Worm (Caenorhabditis elegans): Measurements from ENCODE around the gene cey-4.

Gene cey-4

ce11 chrIII:10880083-10880482 is 11.6 kb upstream of the cey-4 start, which contains the start of gene C44B9.3:
TSS of gene C44B9.3 (minus strand) at chrIII:10880183.
- no peak for TF ChIP-seq unc-62 (GFP tag; optimal IDR thresholded peaks at IDR 0.05)

DNA sequence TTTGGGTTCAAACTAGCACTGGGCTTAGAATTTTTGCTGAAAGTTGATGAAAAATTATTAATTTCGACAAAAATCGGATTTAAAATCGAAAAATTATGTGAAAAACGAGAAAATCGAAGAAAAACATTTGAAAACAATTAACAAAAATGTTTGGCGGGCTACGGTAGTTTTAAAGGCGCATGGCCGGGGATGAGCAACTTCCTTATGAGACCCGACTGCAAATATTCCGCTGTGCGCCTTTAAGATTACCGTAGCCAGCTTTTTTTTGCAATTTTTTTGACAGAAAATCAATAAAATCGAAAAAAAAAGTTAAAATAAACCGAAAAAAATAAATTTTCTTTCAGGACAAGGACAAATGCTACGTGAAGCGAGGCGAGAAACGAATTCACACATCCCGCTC is 9.0 kb upstream of the cey-4 start:
- TF ChIP-seq unc-62 (GFP tag; optimal IDR thresholded peaks at IDR 0.05), result no peak

DNA sequence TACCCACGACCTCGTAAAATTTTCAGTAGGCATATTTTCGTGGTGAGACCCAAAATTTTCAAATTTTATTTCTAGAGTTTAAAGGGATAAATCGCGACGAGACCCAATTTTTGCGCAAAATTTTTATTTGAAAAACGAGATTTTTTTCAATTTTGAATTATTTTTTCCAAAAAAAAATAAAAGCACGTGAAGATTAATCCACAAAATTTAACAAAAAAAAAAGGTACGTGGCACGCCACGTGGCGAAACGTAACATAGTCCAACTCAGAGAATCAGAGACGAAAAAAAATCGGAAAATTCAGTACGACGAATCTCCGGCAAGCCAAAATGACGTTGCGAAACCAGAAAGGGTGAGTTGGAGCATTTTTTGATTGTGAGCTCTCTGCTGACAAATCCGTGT is 6.6 kb upstream of the cey-4 start, which contains the start of gene C44B9.2:
Gene C44B9.2 (plus strand): TSS at position 301 of the 400 bp plus-strand sequence.
- TF ChIP-seq unc-62 (GFP tag; optimal IDR thresholded peaks at IDR 0.05), result no peak

DNA sequence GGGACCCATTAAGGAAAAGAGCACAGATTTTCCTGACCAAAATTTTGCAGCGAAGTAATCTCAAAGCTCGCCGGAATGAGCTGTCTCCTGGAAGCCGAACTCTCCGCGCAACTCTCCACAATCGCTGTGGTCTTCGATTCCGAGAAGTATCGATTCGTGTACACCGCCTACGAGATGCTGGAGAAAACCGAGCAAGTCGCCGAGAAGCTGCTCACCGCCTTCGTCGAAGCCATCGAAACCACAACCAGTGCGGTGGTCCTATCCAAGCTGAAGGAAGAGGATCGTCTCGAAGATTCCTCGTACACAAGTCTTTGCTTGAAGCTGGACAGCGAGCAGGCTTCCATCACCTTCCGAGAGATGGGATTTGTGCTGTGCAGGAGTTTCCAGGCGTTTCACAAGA is 2.3 kb upstream of the cey-4 start:
- TF ChIP-seq unc-62 (GFP tag; optimal IDR thresholded peaks at IDR 0.05), result no peak

DNA sequence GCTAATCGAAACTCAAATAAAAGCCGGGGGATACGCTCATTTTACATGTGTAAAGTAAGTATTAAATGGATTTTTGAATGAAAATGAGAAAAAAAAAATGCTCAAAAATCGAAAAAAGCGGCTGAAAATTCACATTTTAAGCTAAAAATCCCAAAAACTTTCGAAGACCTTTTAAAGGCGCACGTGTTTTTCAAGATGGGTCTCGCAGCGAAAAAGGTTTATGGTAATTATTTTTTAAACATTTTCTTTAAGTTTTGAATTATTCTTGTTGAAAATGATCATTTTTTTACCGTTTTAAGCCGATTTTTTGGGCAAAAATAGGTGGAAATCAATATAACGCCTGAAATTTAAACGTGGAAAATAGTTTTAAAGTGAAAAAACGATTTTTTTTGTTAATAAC is 1.7 kb upstream of the cey-4 start:
- TF ChIP-seq unc-62 (GFP tag; optimal IDR thresholded peaks at IDR 0.05), result no peak

DNA sequence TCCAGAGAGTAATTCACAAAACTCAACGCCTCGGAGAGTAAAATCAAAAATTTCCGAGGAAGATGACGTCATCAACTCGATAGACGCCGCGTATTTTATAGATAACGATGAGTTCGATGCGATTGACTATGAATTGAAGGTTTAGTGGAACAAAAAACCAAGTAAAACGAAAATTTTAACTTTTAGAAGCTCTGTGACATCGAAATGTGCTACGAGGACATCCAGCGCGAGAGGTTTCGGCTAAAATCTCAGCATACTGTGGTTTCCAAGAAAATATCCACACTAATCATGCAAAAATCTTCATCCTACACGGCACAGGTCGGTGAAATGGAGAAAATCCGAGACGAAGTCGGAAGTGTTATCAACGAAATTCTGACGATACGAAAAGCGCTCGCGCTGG is 1.1 kb upstream of the cey-4 start:
- no peak for TF ChIP-seq unc-62 (GFP tag; optimal IDR thresholded peaks at IDR 0.05)

DNA sequence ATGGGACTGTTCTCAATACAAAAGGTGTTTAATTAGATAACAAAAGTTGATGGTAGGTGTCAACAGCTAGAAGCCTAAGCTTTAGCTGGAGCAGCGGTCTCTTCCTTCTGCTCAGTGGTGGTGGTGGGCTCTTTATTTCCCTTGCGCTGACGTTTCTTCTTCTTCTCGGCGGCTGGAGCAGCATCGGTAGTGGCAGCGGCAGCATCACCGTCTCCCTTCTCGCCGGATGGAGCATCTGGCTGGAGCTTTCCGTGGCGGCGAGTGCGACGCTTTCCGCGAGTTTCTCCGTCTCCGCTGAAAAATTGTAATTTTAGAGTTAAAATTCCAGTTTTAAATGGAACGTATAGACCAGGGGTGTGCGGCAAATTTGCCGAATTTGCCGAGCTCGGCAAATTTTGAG is 1.4 kb downstream of the cey-4 start:
- TF ChIP-seq unc-62 (GFP tag; optimal IDR thresholded peaks at IDR 0.05), result no peak

- no peak for TF ChIP-seq unc-62 (GFP tag; optimal IDR thresholded peaks at IDR 0.05)
Observed at ce11 chrIII:10861375-10861774, 7.1 kb downstream of the cey-4 start.

DNA sequence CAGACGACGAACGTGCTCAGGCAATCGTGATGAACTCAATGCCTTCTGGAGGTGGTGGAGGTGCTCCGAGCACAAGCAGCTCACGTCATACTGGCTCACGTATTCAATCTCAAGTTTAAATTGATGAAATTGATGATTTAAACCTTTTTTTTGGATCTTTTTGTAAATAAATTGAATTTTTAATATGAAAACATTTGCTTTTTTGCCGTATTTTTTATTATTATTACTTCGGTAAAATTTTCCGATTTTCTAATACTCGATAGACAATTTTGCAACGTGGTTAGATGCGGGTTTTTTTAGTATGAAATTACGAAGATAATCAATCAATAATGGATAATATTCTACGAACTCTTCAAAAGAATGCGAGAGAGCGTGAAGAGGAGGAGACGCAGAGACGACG is 10.5 kb downstream of the cey-4 start, which contains the start of gene oxi-1:
Gene oxi-1 (plus strand): TSS at position 301 of the 400 bp plus-strand sequence.
- no peak for TF ChIP-seq unc-62 (GFP tag; optimal IDR thresholded peaks at IDR 0.05)

DNA sequence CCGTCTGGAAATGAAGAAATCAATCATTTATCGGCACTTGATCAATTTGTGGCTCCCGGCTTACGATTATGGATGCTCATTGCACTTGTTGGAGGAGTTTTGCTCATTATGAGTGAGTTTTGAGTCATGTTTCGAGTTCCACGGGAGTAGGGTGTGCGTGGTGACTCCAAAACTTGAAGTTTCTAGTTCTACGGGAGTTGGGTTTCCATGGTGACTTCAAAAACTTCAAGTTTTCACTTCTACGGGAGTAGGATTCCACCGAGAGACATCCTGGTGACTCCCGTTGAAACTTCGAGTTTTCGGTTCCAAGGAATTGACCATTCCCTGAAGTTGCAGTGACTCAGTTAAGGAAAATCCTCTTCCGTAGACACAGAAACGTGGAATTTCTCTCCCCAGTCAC is 11.7 kb downstream of the cey-4 start:
- TF ChIP-seq unc-62 (GFP tag; optimal IDR thresholded peaks at IDR 0.05), result no peak

- TF ChIP-seq unc-62 (GFP tag; optimal IDR thresholded peaks at IDR 0.05), result no peak
Observed at ce11 chrIII:10855398-10855880, 13.1 kb downstream of the cey-4 start, which contains the start of gene Y39A1C.1. TSS of gene Y39A1C.1 (plus strand) at chrIII:10855448.

ce11 chrIII:10848858-10849257 is 19.6 kb downstream of the cey-4 start, which contains the start of the genes fbxb-85 and hex-3:
TSS of gene fbxb-85 (minus strand) at chrIII:10848963.
TSS of gene hex-3 (plus strand) at chrIII:10849222.
- no peak for TF ChIP-seq unc-62 (GFP tag; optimal IDR thresholded peaks at IDR 0.05)

DNA sequence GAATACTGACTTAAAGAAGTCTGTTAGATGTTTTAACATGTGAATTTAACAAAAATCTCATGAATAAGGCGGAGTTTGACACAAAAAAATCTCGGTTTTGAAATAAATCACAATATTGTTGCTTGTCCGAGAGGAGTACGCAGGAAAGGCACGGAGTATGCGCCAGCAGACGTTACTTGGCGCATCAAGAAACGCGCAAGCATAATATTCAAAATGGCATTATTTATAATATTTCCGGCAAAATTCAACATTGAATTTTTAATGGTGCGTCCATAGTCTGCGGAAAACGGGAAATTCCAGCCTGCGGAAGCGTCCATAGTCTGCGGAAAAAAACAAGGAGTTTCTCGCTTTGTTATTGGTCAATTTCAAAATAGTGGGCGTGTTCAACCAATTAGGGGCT is 23.6 kb downstream of the cey-4 start, which contains the start of gene pde-12:
Gene pde-12 (minus strand): TSS at position 148 of the 400 bp plus-strand sequence.
- no peak for TF ChIP-seq unc-62 (GFP tag; optimal IDR thresholded peaks at IDR 0.05)

- no peak for TF ChIP-seq unc-62 (GFP tag; optimal IDR thresholded peaks at IDR 0.05)
Observed at ce11 chrIII:10832636-10833035, 35.9 kb downstream of the cey-4 start, which contains the start of gene sbsp-1. TSS of gene sbsp-1 (plus strand) at chrIII:10832936.

ce11 chrIII:10831483-10831882 is 37.0 kb downstream of the cey-4 start:
- no peak for TF ChIP-seq unc-62 (GFP tag; optimal IDR thresholded peaks at IDR 0.05)

DNA sequence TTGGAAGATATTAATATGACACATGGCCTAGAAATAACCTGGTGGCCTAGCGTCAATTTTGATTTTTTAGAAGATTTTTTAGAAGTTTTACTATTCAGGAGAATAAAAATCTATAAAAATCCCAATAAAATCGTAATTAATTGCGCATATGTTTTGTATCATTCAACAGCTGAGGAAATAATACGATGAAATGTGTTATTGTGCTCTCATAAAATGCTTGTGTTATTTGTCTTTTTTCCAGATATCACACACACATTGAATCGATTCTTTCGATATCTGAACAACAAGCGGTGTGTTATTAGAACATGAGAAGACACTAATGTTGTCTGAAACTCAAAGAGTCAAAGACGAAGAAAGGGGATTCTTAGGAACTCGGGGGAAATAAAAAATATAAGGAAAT is 43.4 kb downstream of the cey-4 start:
- no peak for TF ChIP-seq unc-62 (GFP tag; optimal IDR thresholded peaks at IDR 0.05)

DNA sequence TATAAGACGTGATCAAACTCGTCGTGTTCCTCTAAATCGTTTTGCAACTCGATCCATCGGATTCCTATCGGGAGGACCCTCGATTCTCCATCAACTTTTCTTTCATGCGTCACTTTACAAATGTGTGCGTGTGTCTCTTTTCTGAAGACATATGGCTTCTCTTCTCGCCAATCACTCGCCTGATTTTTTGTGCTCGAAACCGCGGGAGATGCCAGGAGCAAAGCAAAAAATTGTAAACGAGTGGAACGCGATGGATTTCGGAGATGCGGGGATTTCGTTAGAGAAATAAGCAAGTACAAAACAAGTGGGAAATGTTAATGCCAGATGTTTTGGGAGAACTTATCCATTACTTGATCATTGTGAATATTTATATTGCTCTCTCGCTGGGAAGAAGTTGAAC is 44.3 kb downstream of the cey-4 start:
- no peak for TF ChIP-seq unc-62 (GFP tag; optimal IDR thresholded peaks at IDR 0.05)
